Fruit fly (Drosophila melanogaster) whole organism, embryonic: Measurements from ENCODE around the gene Sec63.

Experiments
- Bteb2 ChIP-seq: fragments of 200-800 bp; sonication (Bioruptor generic); optimal IDR thresholded peaks from 2 replicates; lab custom pipeline; 2016; ENCODE audit warnings: missing biosample characterization, missing genetic modification characterization
- CG1024 ChIP-seq: fragments of 200-800 bp; sonication (Bioruptor generic); IDR thresholded peaks from 2 replicates; pipeline ENCODE4 v1.3.6; 2022; ENCODE audit warnings: missing biosample characterization, missing genetic modification characterization
- CG10565 ChIP-seq: fragments of 200-800 bp; sonication (Bioruptor generic); optimal IDR thresholded peaks from 3 replicates; lab custom pipeline; 2016; ENCODE audit warnings: missing biosample characterization, mild to moderate bottlenecking, missing genetic modification characterization
- CG11696 ChIP-seq: fragments of 200-800 bp; sonication (Bioruptor generic); IDR thresholded peaks from 2 replicates; pipeline ENCODE4 v1.3.6; 2022; ENCODE audit warnings: missing biosample characterization, missing genetic modification characterization
- CG1233 ChIP-seq: fragments of 200-800 bp; sonication (Bioruptor generic); optimal IDR thresholded peaks from 4 replicates; lab custom pipeline; 2018; ENCODE audit warnings: missing biosample characterization, mild to moderate bottlenecking, missing genetic modification characterization
- CG13296 ChIP-seq: fragments of 200-800 bp; sonication (Bioruptor generic); optimal IDR thresholded peaks from 3 replicates; lab custom pipeline; 2018; ENCODE audit warnings: missing biosample characterization, mild to moderate bottlenecking, missing genetic modification characterization
- CG14965 ChIP-seq: fragments of 200-800 bp; sonication (Bioruptor generic); optimal IDR thresholded peaks from 2 replicates; lab custom pipeline; 2016; ENCODE audit warnings: missing biosample characterization, missing genetic modification characterization, borderline replicate concordance
- CG1603 ChIP-seq: fragments of 200-800 bp; sonication (Bioruptor generic); optimal IDR thresholded peaks from 2 replicates; lab custom pipeline; 2019; ENCODE audit warnings: missing biosample characterization, mild to moderate bottlenecking, missing genetic modification characterization, moderate library complexity
- CG18262 ChIP-seq: fragments of 200-800 bp; optimal IDR thresholded peaks from 3 replicates; lab custom pipeline; 2019; ENCODE audit warnings: missing biosample characterization, mild to moderate bottlenecking, missing genetic modification characterization, moderate library complexity
- CG18599 ChIP-seq: fragments of 200-800 bp; sonication (Bioruptor generic); optimal IDR thresholded peaks from 3 replicates; lab custom pipeline; 2017; ENCODE audit warnings: missing biosample characterization, missing genetic modification characterization, mild to moderate bottlenecking, moderate library complexity, missing genetic modification reagents
- CG18619 ChIP-seq: fragments of 200-800 bp; sonication (Bioruptor generic); optimal IDR thresholded peaks from 3 replicates; lab custom pipeline; 2017; ENCODE audit warnings: missing biosample characterization, mild to moderate bottlenecking, missing genetic modification characterization
- CG2678 ChIP-seq: fragments of 200-800 bp; sonication (Bioruptor generic); optimal IDR thresholded peaks from 3 replicates; lab custom pipeline; 2019; ENCODE audit warnings: missing biosample characterization, mild to moderate bottlenecking, missing genetic modification characterization, moderate library complexity
- CG3726 ChIP-seq: fragments of 200-800 bp; sonication (Bioruptor generic); IDR thresholded peaks from 3 replicates; pipeline ENCODE4, ENCODE4 v1.3.6; 2022; ENCODE audit warnings: missing biosample characterization, missing genetic modification characterization
- CG4617 ChIP-seq: fragments of 200-800 bp; sonication (Bioruptor generic); optimal IDR thresholded peaks from 3 replicates; lab custom pipeline; 2016; ENCODE audit warnings: missing biosample characterization, missing genetic modification characterization, borderline replicate concordance
- CG7556 ChIP-seq: fragments of 200-800 bp; sonication (Bioruptor generic); optimal IDR thresholded peaks from 2 replicates; lab custom pipeline; 2017; ENCODE audit warnings: missing biosample characterization, mild to moderate bottlenecking, missing genetic modification characterization
- Dip3 ChIP-seq: fragments of 200-800 bp; sonication (Bioruptor generic); optimal IDR thresholded peaks from 3 replicates; lab custom pipeline; 2016; ENCODE audit warnings: missing biosample characterization, missing genetic modification characterization
- Dref ChIP-seq: fragments of 200-800 bp; sonication (Bioruptor generic); IDR thresholded peaks from 2 replicates; pipeline ENCODE4 v1.3.6; 2022; ENCODE audit warnings: missing biosample characterization, missing genetic modification characterization
- Fer2 ChIP-seq: fragments of 200-800 bp; sonication (Bioruptor generic); optimal IDR thresholded peaks from 2 replicates; lab custom pipeline; 2018; ENCODE audit warnings: missing biosample characterization, mild to moderate bottlenecking, missing genetic modification characterization, moderate library complexity
- HLHmδ ChIP-seq: fragments of 200-800 bp; sonication (Bioruptor generic); optimal IDR thresholded peaks from 2 replicates; lab custom pipeline; 2018; ENCODE audit warnings: missing biosample characterization, mild to moderate bottlenecking, missing genetic modification characterization, moderate library complexity
- HmgD ChIP-seq: fragments of 200-800 bp; sonication (Bioruptor generic); optimal IDR thresholded peaks from 3 replicates; lab custom pipeline; 2016; ENCODE audit warnings: missing biosample characterization, missing genetic modification characterization
- Hmr ChIP-seq: fragments of 200-800 bp; sonication (Bioruptor generic); optimal IDR thresholded peaks from 3 replicates; lab custom pipeline; 2017; ENCODE audit warnings: mild to moderate bottlenecking, missing biosample characterization, missing genetic modification reagents, missing genetic modification characterization
- Lhr ChIP-seq: fragments of 200-800 bp; sonication (Bioruptor generic); optimal IDR thresholded peaks from 3 replicates; lab custom pipeline; 2017; ENCODE audit warnings: mild to moderate bottlenecking, missing biosample characterization, missing genetic modification reagents, missing genetic modification characterization
- Mad ChIP-seq: fragments of 200-800 bp; sonication (Bioruptor generic); optimal IDR thresholded peaks from 2 replicates; lab custom pipeline; 2016; ENCODE audit warnings: missing biosample characterization, missing genetic modification characterization
- Meics ChIP-seq: fragments of 200-800 bp; sonication (Bioruptor generic); optimal IDR thresholded peaks from 2 replicates; lab custom pipeline; 2017; ENCODE audit warnings: missing biosample characterization, mild to moderate bottlenecking, missing genetic modification characterization
- Oli ChIP-seq: fragments of 200-800 bp; sonication (Bioruptor generic); optimal IDR thresholded peaks from 2 replicates; lab custom pipeline; 2018; ENCODE audit warnings: missing biosample characterization, mild to moderate bottlenecking, missing genetic modification characterization, moderate library complexity
- Scr ChIP-seq: fragments of 200-800 bp; sonication (Bioruptor generic); IDR thresholded peaks from 2 replicates; pipeline ENCODE4 v1.3.6; 2022; ENCODE audit warnings: missing biosample characterization, missing genetic modification characterization; ENCODE audit not compliant: partially characterized antibody
- Sox100B ChIP-seq: fragments of 200-800 bp; sonication (Bioruptor generic); optimal IDR thresholded peaks from 3 replicates; lab custom pipeline; 2018; ENCODE audit warnings: missing biosample characterization, mild to moderate bottlenecking, missing genetic modification characterization
- Xrp1 ChIP-seq: fragments of 200-800 bp; sonication (Bioruptor generic); IDR thresholded peaks from 2 replicates; pipeline ENCODE4 v1.3.6; 2022; ENCODE audit warnings: missing biosample characterization, missing genetic modification characterization
- bbx ChIP-seq: fragments of 200-800 bp; sonication (Bioruptor generic); IDR thresholded peaks from 2 replicates; pipeline ENCODE4 v1.3.6; 2022; ENCODE audit warnings: missing biosample characterization, missing genetic modification characterization; ENCODE audit not compliant: partially characterized antibody
- cwo ChIP-seq: fragments of 200-800 bp; sonication (Bioruptor generic); optimal IDR thresholded peaks from 3 replicates; lab custom pipeline; 2017; ENCODE audit warnings: missing biosample characterization, missing genetic modification characterization, mild to moderate bottlenecking, moderate library complexity, missing genetic modification reagents
- dm ChIP-seq: fragments of 200-800 bp; sonication (Bioruptor generic); optimal IDR thresholded peaks from 3 replicates; lab custom pipeline; 2016; ENCODE audit warnings: missing biosample characterization, missing genetic modification characterization
- ems ChIP-seq: fragments of 200-800 bp; sonication (Bioruptor generic); optimal IDR thresholded peaks from 3 replicates; lab custom pipeline; 2016; ENCODE audit warnings: missing biosample characterization, missing genetic modification characterization
- gce ChIP-seq: fragments of 200-800 bp; sonication (Bioruptor generic); IDR thresholded peaks from 3 replicates; pipeline ENCODE4 v1.3.6; 2022; ENCODE audit warnings: missing biosample characterization, missing genetic modification characterization
- gcm ChIP-seq: fragments of 200-800 bp; sonication (Bioruptor generic); optimal IDR thresholded peaks from 2 replicates; lab custom pipeline; 2019; ENCODE audit warnings: missing biosample characterization, mild to moderate bottlenecking, missing genetic modification characterization, moderate library complexity
- grau ChIP-seq: fragments of 200-800 bp; optimal IDR thresholded peaks from 3 replicates; lab custom pipeline; 2019; ENCODE audit warnings: missing biosample characterization, mild to moderate bottlenecking, missing genetic modification characterization, moderate library complexity
- grn ChIP-seq: fragments of 200-800 bp; sonication (Bioruptor generic); optimal IDR thresholded peaks from 3 replicates; lab custom pipeline; 2017; ENCODE audit warnings: missing biosample characterization, missing genetic modification characterization
- insv ChIP-seq, 2 experiments: fragments of 200-800 bp; sonication (Bioruptor generic); optimal IDR thresholded peaks; 3 replicates each; lab custom pipeline; 2016 to 2018; ENCODE audit warnings: missing biosample characterization in 2 of 2, missing genetic modification characterization in 2 of 2
- jigr1 ChIP-seq: fragments of 200-800 bp; sonication (Bioruptor generic); IDR thresholded peaks from 3 replicates; pipeline ENCODE4 v1.3.6; 2022; ENCODE audit warnings: missing biosample characterization, missing genetic modification characterization
- jumu ChIP-seq: fragments of 200-800 bp; sonication (Bioruptor generic); optimal IDR thresholded peaks from 3 replicates; lab custom pipeline; 2016; ENCODE audit warnings: missing biosample characterization, missing genetic modification characterization
- klu ChIP-seq: fragments of 200-800 bp; sonication (Bioruptor generic); IDR thresholded peaks from 2 replicates; pipeline ENCODE4 v1.3.6; 2022; ENCODE audit warnings: missing biosample characterization, missing genetic modification characterization
- odd ChIP-seq: fragments of 200-800 bp; sonication (Bioruptor generic); optimal IDR thresholded peaks from 2 replicates; lab custom pipeline; 2017; ENCODE audit warnings: missing biosample characterization, mild to moderate bottlenecking, missing genetic modification characterization
- pb ChIP-seq: fragments of 200-800 bp; sonication (Bioruptor generic); optimal IDR thresholded peaks from 3 replicates; lab custom pipeline; 2016; ENCODE audit warnings: missing biosample characterization, missing genetic modification characterization
- row ChIP-seq: fragments of 200-800 bp; sonication (Bioruptor generic); IDR thresholded peaks from 3 replicates; pipeline ENCODE4 v1.3.6; 2022; ENCODE audit warnings: missing biosample characterization, missing genetic modification characterization
- slbo ChIP-seq: fragments of 200-800 bp; sonication (Bioruptor generic); IDR thresholded peaks from 2 replicates; pipeline ENCODE4 v1.3.6; 2022; ENCODE audit warnings: missing biosample characterization, missing genetic modification characterization
- slou ChIP-seq: fragments of 200-800 bp; sonication (Bioruptor generic); optimal IDR thresholded peaks from 3 replicates; lab custom pipeline; 2016; ENCODE audit warnings: missing biosample characterization, missing genetic modification characterization
- stc ChIP-seq: fragments of 200-800 bp; sonication (Bioruptor generic); IDR thresholded peaks from 2 replicates; pipeline ENCODE4 v1.3.6; 2022; ENCODE audit warnings: missing biosample characterization, missing genetic modification characterization
- tgo ChIP-seq: fragments of 200-800 bp; sonication (Bioruptor generic); IDR thresholded peaks from 3 replicates; pipeline ENCODE4 v1.3.6; 2022; ENCODE audit warnings: missing biosample characterization, missing genetic modification characterization
- tio ChIP-seq: fragments of 200-800 bp; sonication (Bioruptor generic); optimal IDR thresholded peaks from 2 replicates; lab custom pipeline; 2017; ENCODE audit warnings: missing biosample characterization, missing genetic modification characterization, inconsistent platforms
- tna ChIP-seq: fragments of 200-800 bp; sonication (Bioruptor generic); IDR thresholded peaks from 2 replicates; pipeline ENCODE4 v1.3.6; 2022; ENCODE audit warnings: missing biosample characterization, missing genetic modification characterization; ENCODE audit not compliant: partially characterized antibody

The Sec63 gene

DNA sequence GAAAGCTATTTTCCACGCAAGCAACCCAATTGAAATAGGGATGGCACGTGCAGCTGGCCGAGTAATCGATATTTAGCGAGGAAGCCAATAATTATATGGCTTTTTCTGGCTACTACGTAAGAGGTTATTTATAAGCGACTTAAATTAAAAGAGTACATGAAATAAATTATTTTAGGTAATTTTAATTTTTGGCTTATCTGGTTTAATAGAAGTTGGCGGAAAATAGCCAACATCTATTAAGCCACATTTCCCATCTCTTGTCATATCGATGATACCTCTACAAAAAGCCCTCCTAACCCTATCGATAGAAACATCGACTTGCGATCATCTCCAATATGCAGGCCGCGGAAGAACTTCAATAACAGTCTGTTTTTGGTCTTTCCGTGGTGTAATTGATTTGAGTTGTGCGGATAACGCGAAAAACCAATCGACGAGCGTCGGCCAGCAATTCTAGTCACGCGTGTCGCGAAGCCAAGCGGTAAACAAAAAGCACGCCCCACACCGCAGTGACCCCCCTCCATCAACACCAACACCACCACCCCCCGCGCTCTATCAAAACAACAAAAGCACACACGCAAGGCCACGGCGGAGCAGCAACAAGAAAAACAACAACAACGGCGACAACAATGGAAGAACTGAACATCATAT, 12.3 kb upstream of the Sec63 start, which contains the start of the genes Srp19 and qm (continued):
- TF ChIP-seq tgo (GFP tag; lab: Robert Waterston, UW) (peak; percentile 28), Mad (GFP tag; lab: Kevin White, UChicago) (no peak), cwo (GFP tag; lab: Kevin White, UChicago) (peak; percentile 36), jigr1 (no peak), Scr (peak; percentile 91), CG18599 (peak; percentile 36), CG1233 (peak; percentile 39), CG3726 (GFP tag; lab: Robert Waterston, UW) (no peak), Sox100B (no peak), grau (tag; lab: Kevin White, UChicago) (peak; percentile 20), slou (GFP tag; lab: Kevin White, UChicago) (peak; percentile 8), pb (GFP tag; lab: Kevin White, UChicago) (no peak), gce (GFP tag; lab: Robert Waterston, UW) (peak; percentile 73; the same call in 2 of the 3 replicates), CG18262 (tag; lab: Kevin White, UChicago) (peak; percentile 45), HLHmδ (GFP tag; lab: Kevin White, UChicago) (peak; percentile 59), gcm (GFP tag; lab: Kevin White, UChicago) (peak; percentile 37), Dref (GFP tag; lab: Robert Waterston, UW) (peak; percentile 84), stc (GFP tag; lab: Robert Waterston, UW) (peak; percentile 19; the same call in 1 of the 2 replicates), CG10565 (GFP tag; lab: Kevin White, UChicago) (no peak), grn (no peak), CG1603 (tag; lab: Kevin White, UChicago) (peak; percentile 11), CG2678 (peak; percentile 33), Meics (GFP tag; lab: Kevin White, UChicago) (peak; percentile 14), Hmr (GFP tag; lab: Kevin White, UChicago) (peak; percentile 62), CG4617 (GFP tag; lab: Kevin White, UChicago) (peak; percentile 19), Lhr (GFP tag; lab: Kevin White, UChicago) (no peak), dm (GFP tag; lab: Kevin White, UChicago) (peak; percentile 1), CG14965 (GFP tag; lab: Kevin White, UChicago) (no peak), CG18619 (GFP tag; lab: Kevin White, UChicago) (peak; percentile 13), slbo (GFP tag; lab: Robert Waterston, UW) (peak; percentile 67; the same call in 1 of the 2 replicates), CG11696 (no peak), Xrp1 (GFP tag; lab: Robert Waterston, UW) (peak; percentile 44; the same call in 1 of the 2 replicates), tio (GFP tag; lab: Kevin White, UChicago) (no peak), odd (peak; percentile 6), HmgD (no peak), insv (GFP tag; optimal IDR thresholded peaks at IDR 0.05; lab: Kevin White, UChicago) (peak in 1 of 2 experiments; percentile 23), ems (peak; percentile 61), CG13296 (GFP tag; lab: Kevin White, UChicago) (no peak), row (peak; percentile 89), tna (GFP tag; lab: Robert Waterston, UW) (peak; percentile 54), Oli (peak; percentile 5), CG1024 (no peak), Fer2 (tag; lab: Kevin White, UChicago) (peak; percentile 34), CG7556 (GFP tag; lab: Kevin White, UChicago) (peak; percentile 56), klu (GFP tag; lab: Robert Waterston, UW) (peak; percentile 61; the same call in 1 of the 2 replicates), bbx (GFP tag; lab: Robert Waterston, UW) (peak; percentile 83), Dip3 (peak; percentile 6), Bteb2 (GFP tag; lab: Kevin White, UChicago) (no peak), jumu (peak; percentile 64)
